Worm (Caenorhabditis elegans): Measurements from ENCODE around the gene C26B9.6.

C26B9.6 gene

ce11 chrX:5372638-5373037 lies 37.4 kb upstream of the C26B9.6 start, which contains the start of gene F35C8.8 (continued):
- no peak for TF ChIP-seq isw-1 (GFP tag; IDR thresholded peaks at IDR 0.05)

ce11 chrX:5370605-5371004 lies 35.3 kb upstream of the C26B9.6 start:
- TF ChIP-seq skn-1 (tag; optimal IDR thresholded peaks at IDR 0.05) (no peak), egl-13 (tag; optimal IDR thresholded peaks at IDR 0.05) (peak; percentile 58), xbp-1 (tag; optimal IDR thresholded peaks at IDR 0.05) (no peak), dsc-1 (tag; optimal IDR thresholded peaks at IDR 0.05) (peak; percentile 77), efl-1 (optimal IDR thresholded peaks at IDR 0.05) (no peak), efl-1 (GFP tag; optimal IDR thresholded peaks at IDR 0.05 in 1 of 2) (peak in 1 of 2 experiments; percentile 53)

- TF ChIP-seq ceh-8 (GFP tag; optimal IDR thresholded peaks at IDR 0.05) = no peak
- no peak for TF ChIP-seq tlp-1 (tag; optimal IDR thresholded peaks at IDR 0.05)
- TF ChIP-seq sox-4 (tag; optimal IDR thresholded peaks at IDR 0.05) = no peak
- TF ChIP-seq mab-9 (GFP tag; IDR thresholded peaks at IDR 0.05) = peak; percentile 51; the same call in 1 of the 2 replicates
- TF ChIP-seq hlh-17 (GFP tag; optimal IDR thresholded peaks at IDR 0.05; ENCODE audit: borderline replicate concordance) = no peak
- TF ChIP-seq fkh-8 (tag; optimal IDR thresholded peaks at IDR 0.05) = peak; percentile 58
- TF ChIP-seq swsn-7 (tag; optimal IDR thresholded peaks at IDR 0.05) = peak; percentile 10
- peak; percentile 36 to 53 (median 39) for TF ChIP-seq ceh-82 (tag; optimal IDR thresholded peaks at IDR 0.05)
- no peak for TF ChIP-seq irx-1 (tag; optimal IDR thresholded peaks at IDR 0.05)
- peak; percentile 52 for TF ChIP-seq fkh-10 (GFP tag; optimal IDR thresholded peaks at IDR 0.05)
- TF ChIP-seq nhr-71 (tag; optimal IDR thresholded peaks at IDR 0.05) = peak; percentile 34
- peak; percentile 53 for TF ChIP-seq nhr-47 (tag; optimal IDR thresholded peaks at IDR 0.05)
- no peak for TF ChIP-seq blmp-1 (tag; optimal IDR thresholded peaks at IDR 0.05)
- no peak for TF ChIP-seq pag-3 (tag; optimal IDR thresholded peaks at IDR 0.05; ENCODE audit: borderline replicate concordance, insufficient read depth)
- TF ChIP-seq rnt-1 (tag; optimal IDR thresholded peaks at IDR 0.05) = no peak
- no peak for TF ChIP-seq ets-5 (GFP tag; IDR thresholded peaks at IDR 0.05)
- peak; percentile 29 for TF ChIP-seq unc-86 (tag; optimal IDR thresholded peaks at IDR 0.05)
- peak; percentile 14 for TF ChIP-seq snu-23 (GFP tag; optimal IDR thresholded peaks at IDR 0.05)
- no peak for TF ChIP-seq nhr-77 (tag; optimal IDR thresholded peaks at IDR 0.05)
- peak; percentile 22 for TF ChIP-seq xbp-1 (tag; optimal IDR thresholded peaks at IDR 0.05)
- peak in 1 of 2 experiments; percentile 21 for TF ChIP-seq lsy-2 (tag; optimal IDR thresholded peaks at IDR 0.05)
- TF ChIP-seq sptf-1 (tag; optimal IDR thresholded peaks at IDR 0.05) = no peak
- no peak for TF ChIP-seq isw-1 (GFP tag; IDR thresholded peaks at IDR 0.05)
- peak; percentile 83 for TF ChIP-seq lin-14 (GFP tag; optimal IDR thresholded peaks at IDR 0.05)
- peak; percentile 14 for TF ChIP-seq egl-13 (tag; optimal IDR thresholded peaks at IDR 0.05)
- no peak for TF ChIP-seq nhr-19 (GFP tag; conservative IDR thresholded peaks at IDR 0.05)
- TF ChIP-seq lin-35 (GFP tag; optimal IDR thresholded peaks at IDR 0.05) = peak in 1 of 2 experiments; percentile 3
Observed at ce11 chrX:5368220-5368619, 33.0 kb upstream of the C26B9.6 start, which contains the start of gene jkk-1. TSS of gene jkk-1 (plus strand) at chrX:5368468.

- TF ChIP-seq zip-4 (GFP tag; optimal IDR thresholded peaks at IDR 0.05) = no peak
- TF ChIP-seq nhr-12 (tag; optimal IDR thresholded peaks at IDR 0.05) = no peak
- TF ChIP-seq pag-3 (tag; optimal IDR thresholded peaks at IDR 0.05; ENCODE audit: borderline replicate concordance, insufficient read depth) = no peak
- TF ChIP-seq aha-1 (tag; optimal IDR thresholded peaks at IDR 0.05) = no peak
- TF ChIP-seq ztf-4 (tag; optimal IDR thresholded peaks at IDR 0.05) = no peak
- TF ChIP-seq snpc-4 (tag; optimal IDR thresholded peaks at IDR 0.05) = no peak
- TF ChIP-seq mdl-1 (tag; optimal IDR thresholded peaks at IDR 0.05) = no peak
- TF ChIP-seq xbp-1 (tag; optimal IDR thresholded peaks at IDR 0.05) = no peak
- no peak for TF ChIP-seq sptf-1 (tag; optimal IDR thresholded peaks at IDR 0.05)
- no peak for TF ChIP-seq fkh-8 (tag; optimal IDR thresholded peaks at IDR 0.05)
- TF ChIP-seq lin-14 (GFP tag; optimal IDR thresholded peaks at IDR 0.05) = no peak
- TF ChIP-seq nhr-20 (tag; optimal IDR thresholded peaks at IDR 0.05) = no peak
- TF ChIP-seq hpl-2 (GFP tag; optimal IDR thresholded peaks at IDR 0.05) = no peak
- no peak for TF ChIP-seq F16B12.6 (tag; optimal IDR thresholded peaks at IDR 0.05)
- TF ChIP-seq jun-1 (tag; optimal IDR thresholded peaks at IDR 0.05) = no peak
- no peak for TF ChIP-seq C34B4.2 (tag; optimal IDR thresholded peaks at IDR 0.05)
Observed at ce11 chrX:5366613-5367012, 31.3 kb upstream of the C26B9.6 start.
